Fruit fly (Drosophila melanogaster) whole organism, prepupa: ENCODE measurements around the gene dock.
A peak's percentile ranks its signal among the peaks of the same experiment; 100 is the strongest.

Experiments used
- Blimp-1 ChIP-seq: fragments of 200-800 bp; sonication (Bioruptor generic); optimal IDR thresholded peaks from 3 replicates; lab custom pipeline; 2017; ENCODE audit warnings: missing biosample characterization, missing genetic modification characterization, mild to moderate bottlenecking, moderate library complexity, missing genetic modification reagents
- CG10669 ChIP-seq: fragments of 200-800 bp; sonication (Bioruptor generic); optimal IDR thresholded peaks from 3 replicates; lab custom pipeline; 2018; ENCODE audit warnings: missing biosample characterization, mild to moderate bottlenecking, missing genetic modification characterization, moderate library complexity
- CG11294 ChIP-seq: fragments of 200-800 bp; sonication (Bioruptor generic); IDR thresholded peaks from 2 replicates; pipeline ENCODE4 v1.3.6; 2022; ENCODE audit warnings: missing biosample characterization, missing genetic modification characterization
- CG11902 ChIP-seq: fragments of 200-800 bp; sonication (Bioruptor generic); optimal IDR thresholded peaks from 3 replicates; lab custom pipeline; 2016; ENCODE audit warnings: missing biosample characterization, missing genetic modification characterization
- CG15336 ChIP-seq: fragments of 200-800 bp; sonication (Bioruptor generic); IDR thresholded peaks from 2 replicates; pipeline ENCODE4 v1.3.6; 2022; ENCODE audit warnings: missing biosample characterization, missing genetic modification characterization
- CG1621 ChIP-seq: fragments of 200-800 bp; sonication (Bioruptor generic); optimal IDR thresholded peaks from 3 replicates; lab custom pipeline; 2018; ENCODE audit warnings: missing biosample characterization, mild to moderate bottlenecking, missing genetic modification characterization
- CG16779 ChIP-seq: fragments of 200-800 bp; sonication (Bioruptor generic); optimal IDR thresholded peaks from 3 replicates; lab custom pipeline; 2017; ENCODE audit warnings: missing biosample characterization, mild to moderate bottlenecking, missing genetic modification characterization
- CG32006 ChIP-seq: fragments of 200-800 bp; sonication (Bioruptor generic); optimal IDR thresholded peaks from 3 replicates; lab custom pipeline; 2017; ENCODE audit warnings: missing biosample characterization, mild to moderate bottlenecking, missing genetic modification characterization
- CG34406 ChIP-seq: fragments of 200-800 bp; sonication (Bioruptor generic); optimal IDR thresholded peaks from 3 replicates; lab custom pipeline; 2016; ENCODE audit warnings: missing biosample characterization, missing genetic modification characterization
- CG3919 ChIP-seq: fragments of 200-800 bp; sonication (Bioruptor generic); optimal IDR thresholded peaks from 3 replicates; lab custom pipeline; 2016; ENCODE audit warnings: missing biosample characterization, missing genetic modification characterization
- CG4318 ChIP-seq: fragments of 200-800 bp; sonication (Bioruptor generic); optimal IDR thresholded peaks from 3 replicates; lab custom pipeline; 2017; ENCODE audit warnings: missing biosample characterization, mild to moderate bottlenecking, missing genetic modification characterization
- CG6163 ChIP-seq: fragments of 200-800 bp; sonication (Bioruptor generic); IDR thresholded peaks from 3 replicates; pipeline ENCODE4 v1.3.6; 2022; ENCODE audit warnings: missing biosample characterization, missing genetic modification characterization
- CG6276 ChIP-seq: fragments of 200-800 bp; sonication (Bioruptor generic); optimal IDR thresholded peaks from 2 replicates; lab custom pipeline; 2017; ENCODE audit warnings: missing biosample characterization, mild to moderate bottlenecking, missing genetic modification characterization
- CG6808 ChIP-seq: fragments of 200-800 bp; sonication (Bioruptor generic); optimal IDR thresholded peaks from 3 replicates; lab custom pipeline; 2017; ENCODE audit warnings: missing biosample characterization, missing genetic modification characterization, mild to moderate bottlenecking, moderate library complexity, missing genetic modification reagents
- CG6854 ChIP-seq: fragments of 200-800 bp; sonication (Bioruptor generic); optimal IDR thresholded peaks from 2 replicates; lab custom pipeline; 2017; ENCODE audit warnings: missing biosample characterization, mild to moderate bottlenecking, missing genetic modification characterization
- CG8119 ChIP-seq: fragments of 200-800 bp; sonication (Bioruptor generic); IDR thresholded peaks from 3 replicates; pipeline ENCODE4 v1.3.6; 2022; ENCODE audit warnings: missing biosample characterization, missing genetic modification characterization
- CG8319 ChIP-seq: fragments of 200-800 bp; sonication (Bioruptor generic); optimal IDR thresholded peaks from 3 replicates; lab custom pipeline; 2016; ENCODE audit warnings: missing biosample characterization, missing genetic modification characterization
- CG8632 ChIP-seq: fragments of 200-800 bp; sonication (Bioruptor generic); optimal IDR thresholded peaks from 3 replicates; lab custom pipeline; 2016; ENCODE audit warnings: missing biosample characterization, missing genetic modification characterization
- CG9139 ChIP-seq: fragments of 200-800 bp; sonication (Bioruptor generic); optimal IDR thresholded peaks from 3 replicates; lab custom pipeline; 2017; ENCODE audit warnings: missing biosample characterization, mild to moderate bottlenecking, missing genetic modification characterization
- Eip75B ChIP-seq: fragments of 200-800 bp; sonication (Bioruptor generic); optimal IDR thresholded peaks from 3 replicates; lab custom pipeline; 2016; ENCODE audit warnings: missing biosample characterization, missing genetic modification characterization
- Eip78C ChIP-seq: fragments of 200-800 bp; sonication (Bioruptor generic); peaks from one replicate; lab custom pipeline; 2016; ENCODE audit warnings: missing biosample characterization, missing genetic modification characterization
- Ets21C ChIP-seq: fragments of 200-800 bp; sonication (Bioruptor generic); optimal IDR thresholded peaks from 3 replicates; lab custom pipeline; 2016; ENCODE audit warnings: missing biosample characterization, missing genetic modification characterization
- Ets96B ChIP-seq: fragments of 200-800 bp; optimal IDR thresholded peaks from 2 replicates; lab custom pipeline; 2019; ENCODE audit warnings: missing biosample characterization, mild to moderate bottlenecking, missing genetic modification characterization, moderate library complexity
- Hr38 ChIP-seq: sonication (Bioruptor generic); optimal IDR thresholded peaks from 2 replicates; lab custom pipeline; 2016; ENCODE audit warnings: missing biosample characterization, missing genetic modification characterization
- Hr39 ChIP-seq: fragments of 200-800 bp; sonication (Bioruptor generic); optimal IDR thresholded peaks from 2 replicates; lab custom pipeline; 2016; ENCODE audit warnings: missing biosample characterization, missing genetic modification characterization
- Hr4 ChIP-seq: fragments of 200-800 bp; sonication (Bioruptor generic); optimal IDR thresholded peaks from 3 replicates; lab custom pipeline; 2016; ENCODE audit warnings: missing biosample characterization, missing genetic modification characterization
- Lpt ChIP-seq: fragments of 200-800 bp; sonication (Bioruptor generic); optimal IDR thresholded peaks from 3 replicates; lab custom pipeline; 2016; ENCODE audit warnings: missing biosample characterization, missing genetic modification characterization
- Met ChIP-seq: fragments of 200-800 bp; sonication (Bioruptor generic); optimal IDR thresholded peaks from 3 replicates; lab custom pipeline; 2016; ENCODE audit warnings: missing biosample characterization, missing genetic modification characterization
- OdsH ChIP-seq: fragments of 200-800 bp; sonication (Bioruptor generic); optimal IDR thresholded peaks from 3 replicates; lab custom pipeline; 2016; ENCODE audit warnings: missing biosample characterization, missing genetic modification characterization
- Smox ChIP-seq: fragments of 200-800 bp; sonication (Bioruptor generic); optimal IDR thresholded peaks from 3 replicates; lab custom pipeline; 2016; ENCODE audit warnings: missing biosample characterization, missing genetic modification characterization
- Sox14 ChIP-seq: fragments of 200-800 bp; sonication (Bioruptor generic); optimal IDR thresholded peaks from 3 replicates; lab custom pipeline; 2016; ENCODE audit warnings: missing biosample characterization, missing genetic modification characterization
- Sox15 ChIP-seq: fragments of 200-800 bp; sonication (Bioruptor generic); optimal IDR thresholded peaks from 3 replicates; lab custom pipeline; 2016; ENCODE audit warnings: missing biosample characterization, missing genetic modification characterization
- achi ChIP-seq: fragments of 200-800 bp; sonication (Bioruptor generic); optimal IDR thresholded peaks from 3 replicates; lab custom pipeline; 2016; ENCODE audit warnings: missing biosample characterization, missing genetic modification characterization
- cyc ChIP-seq: fragments of 200-800 bp; sonication (Bioruptor generic); optimal IDR thresholded peaks from 3 replicates; lab custom pipeline; 2016; ENCODE audit warnings: missing biosample characterization, missing genetic modification characterization
- dsx ChIP-seq: fragments of 200-800 bp; optimal IDR thresholded peaks from 3 replicates; lab custom pipeline; 2019; ENCODE audit warnings: missing biosample characterization, mild to moderate bottlenecking, missing genetic modification characterization, moderate library complexity; ENCODE audit not compliant: poor library complexity, severe bottlenecking
- eg ChIP-seq: fragments of 200-800 bp; sonication (Bioruptor generic); IDR thresholded peaks from 3 replicates; pipeline ENCODE4 v1.3.6; 2022; ENCODE audit warnings: missing biosample characterization, missing genetic modification characterization
- esn ChIP-seq: fragments of 200-800 bp; sonication (Bioruptor generic); optimal IDR thresholded peaks from 2 replicates; lab custom pipeline; 2016; ENCODE audit warnings: missing biosample characterization, mild to moderate bottlenecking, missing genetic modification characterization, moderate library complexity
- fd59A ChIP-seq: fragments of 200-800 bp; sonication (Bioruptor generic); optimal IDR thresholded peaks from 2 replicates; lab custom pipeline; 2017; ENCODE audit warnings: missing biosample characterization, mild to moderate bottlenecking, missing genetic modification characterization, missing genetic modification reagents
- fd85E ChIP-seq: fragments of 200-800 bp; sonication (Bioruptor generic); optimal IDR thresholded peaks from 3 replicates; lab custom pipeline; 2016; ENCODE audit warnings: missing biosample characterization, missing genetic modification characterization
- net ChIP-seq: fragments of 200-800 bp; sonication (Bioruptor generic); optimal IDR thresholded peaks from 3 replicates; lab custom pipeline; 2016; ENCODE audit warnings: missing biosample characterization, missing genetic modification characterization
- ss ChIP-seq, 2 experiments: fragments of 200-800 bp; sonication (Bioruptor generic); optimal IDR thresholded peaks; 2 replicates in 1 of 2; 3 replicates in 1 of 2; lab custom pipeline; 2017 to 2018; ENCODE audit warnings: mild to moderate bottlenecking in 2 of 2, missing biosample characterization in 2 of 2, missing genetic modification characterization in 2 of 2, moderate library complexity in 1 of 2
- svp ChIP-seq: fragments of 200-800 bp; sonication (Bioruptor generic); peaks from one replicate; lab custom pipeline; 2016; ENCODE audit warnings: missing biosample characterization, missing genetic modification characterization
- topi ChIP-seq: fragments of 200-800 bp; sonication (Bioruptor generic); optimal IDR thresholded peaks from 3 replicates; lab custom pipeline; 2016; ENCODE audit warnings: missing biosample characterization, missing genetic modification characterization

Gene dock

dm6 chr2L:837989-838388 is 12.2 kb downstream of the dock start (continued):
- TF ChIP-seq CG3919 (peak; percentile 75), Eip75B (GFP tag; lab: Kevin White, UChicago) (peak; percentile 88), CG15336 (peak; percentile 90), CG16779 (tag; lab: Kevin White, UChicago) (peak; percentile 79), CG8632 (GFP tag; lab: Kevin White, UChicago) (no peak), dsx (peak; percentile 33), Hr38 (no peak), CG32006 (peak; percentile 92), Ets96B (no peak), CG6276 (GFP tag; lab: Kevin White, UChicago) (peak; percentile 67), Met (GFP tag; lab: Kevin White, UChicago) (no peak), Lpt (GFP tag; lab: Kevin White, UChicago) (peak; percentile 88), ss (GFP tag; optimal IDR thresholded peaks at IDR 0.05; lab: Kevin White, UChicago) (peak; percentile 18 to 54), achi (GFP tag; lab: Kevin White, UChicago) (peak; percentile 66), CG8119 (GFP tag; lab: Robert Waterston, UW) (peak; percentile 92), CG6854 (GFP tag; lab: Kevin White, UChicago) (no peak), topi (GFP tag; lab: Kevin White, UChicago) (no peak), Smox (GFP tag; lab: Kevin White, UChicago) (no peak), CG8319 (GFP tag; lab: Kevin White, UChicago) (no peak), CG11902 (peak; percentile 12), svp (GFP tag; lab: Kevin White, UChicago) (no peak)

- no peak for TF ChIP-seq eg (GFP tag; lab: Robert Waterston, UW)
- TF ChIP-seq Hr38: no peak
- peak; percentile 29 for TF ChIP-seq Eip78C (GFP tag; lab: Kevin White, UChicago)
These were observed 13.0 kb downstream of the dock start for dm6 chr2L:838786-839185.

- TF ChIP-seq CG9139 (GFP tag; lab: Kevin White, UChicago) (peak; percentile 25), CG6276 (GFP tag; lab: Kevin White, UChicago) (no peak), ss (GFP tag; optimal IDR thresholded peaks at IDR 0.05; lab: Kevin White, UChicago) (peak in 1 of 2 experiments; percentile 14), CG1621 (tag; lab: Kevin White, UChicago) (no peak), CG32006 (no peak), achi (GFP tag; lab: Kevin White, UChicago) (no peak), eg (GFP tag; lab: Robert Waterston, UW) (no peak), svp (GFP tag; lab: Kevin White, UChicago) (peak; percentile 82), CG16779 (tag; lab: Kevin White, UChicago) (no peak)
These were observed 14.3 kb downstream of the dock start for dm6 chr2L:840022-840421.

dm6 chr2L:840716-841115 is 14.9 kb downstream of the dock start:
- TF ChIP-seq CG15336 (no peak; the same call in 1 of the 2 replicates), svp (GFP tag; lab: Kevin White, UChicago) (no peak), CG6163 (GFP tag; lab: Robert Waterston, UW) (peak; percentile 19; the same call in 1 of the 3 replicates), Ets96B (no peak), CG6854 (GFP tag; lab: Kevin White, UChicago) (no peak), Sox15 (GFP tag; lab: Kevin White, UChicago) (no peak), net (GFP tag; lab: Kevin White, UChicago) (no peak), CG6808 (GFP tag; lab: Kevin White, UChicago) (no peak), CG8632 (GFP tag; lab: Kevin White, UChicago) (no peak), OdsH (GFP tag; lab: Kevin White, UChicago) (no peak), cyc (GFP tag; lab: Kevin White, UChicago) (no peak), Hr38 (no peak), Ets21C (GFP tag; lab: Kevin White, UChicago) (no peak), Hr4 (no peak), CG6276 (GFP tag; lab: Kevin White, UChicago) (peak; percentile 29), CG11294 (GFP tag; lab: Robert Waterston, UW) (no peak), CG4318 (no peak), fd59A (GFP tag; lab: Kevin White, UChicago) (no peak), Eip78C (GFP tag; lab: Kevin White, UChicago) (peak; percentile 49), achi (GFP tag; lab: Kevin White, UChicago) (no peak), CG16779 (tag; lab: Kevin White, UChicago) (no peak), Smox (GFP tag; lab: Kevin White, UChicago) (no peak), CG8119 (GFP tag; lab: Robert Waterston, UW) (peak; percentile 58; the same call in 1 of the 3 replicates), CG34406 (no peak), esn (GFP tag; lab: Kevin White, UChicago) (no peak), ss (GFP tag; optimal IDR thresholded peaks at IDR 0.05; lab: Kevin White, UChicago) (peak in 1 of 2 experiments; percentile 9), Hr39 (GFP tag; lab: Kevin White, UChicago) (no peak), CG3919 (no peak), eg (GFP tag; lab: Robert Waterston, UW) (peak; percentile 26; the same call in 1 of the 3 replicates), Sox14 (GFP tag; lab: Kevin White, UChicago) (no peak), CG10669 (GFP tag; lab: Kevin White, UChicago) (no peak), Blimp-1 (GFP tag; lab: Kevin White, UChicago) (peak; percentile 12), fd85E (GFP tag; lab: Kevin White, UChicago) (no peak), topi (GFP tag; lab: Kevin White, UChicago) (no peak), Eip75B (GFP tag; lab: Kevin White, UChicago) (no peak)
